Fruit fly (Drosophila melanogaster) whole organism, embryonic: ENCODE results near the gene Fit2.
A peak's percentile ranks its signal among the peaks of the same experiment; 100 is the strongest.

Source experiments
- Asciz ChIP-seq: fragments of 200-800 bp; sonication (Bioruptor generic); optimal IDR thresholded peaks from 2 replicates; lab custom pipeline; 2017; ENCODE audit warnings: missing biosample characterization, mild to moderate bottlenecking, missing genetic modification characterization, missing genetic modification reagents
- C15 ChIP-seq: fragments of 200-800 bp; sonication (Bioruptor generic); IDR thresholded peaks from 3 replicates; pipeline ENCODE4 v1.3.6; 2022; ENCODE audit warnings: missing biosample characterization, missing genetic modification characterization
- CG10147 ChIP-seq: fragments of 200-800 bp; sonication (Bioruptor generic); optimal IDR thresholded peaks from 2 replicates; lab custom pipeline; 2019; ENCODE audit warnings: missing biosample characterization, mild to moderate bottlenecking, missing genetic modification characterization, moderate library complexity
- CG10565 ChIP-seq: fragments of 200-800 bp; sonication (Bioruptor generic); optimal IDR thresholded peaks from 3 replicates; lab custom pipeline; 2016; ENCODE audit warnings: missing biosample characterization, mild to moderate bottlenecking, missing genetic modification characterization
- CG11456 ChIP-seq: fragments of 200-800 bp; sonication (Bioruptor generic); IDR thresholded peaks from 3 replicates; pipeline ENCODE4 v1.3.6; 2022; ENCODE audit warnings: missing biosample characterization, missing genetic modification characterization
- CG12236 ChIP-seq: fragments of 200-800 bp; sonication (Bioruptor generic); optimal IDR thresholded peaks from 2 replicates; lab custom pipeline; 2016; ENCODE audit warnings: missing biosample characterization, missing genetic modification characterization
- CG12299 ChIP-seq: fragments of 200-800 bp; sonication (Bioruptor generic); optimal IDR thresholded peaks from 2 replicates; lab custom pipeline; 2018; ENCODE audit warnings: missing biosample characterization, mild to moderate bottlenecking, missing genetic modification characterization
- CG14014 ChIP-seq: fragments of 200-800 bp; sonication (Bioruptor generic); IDR thresholded peaks from 2 replicates; pipeline ENCODE4 v1.3.6; 2022; ENCODE audit warnings: missing biosample characterization, missing genetic modification characterization
- CG15011 ChIP-seq: fragments of 200-800 bp; sonication (Bioruptor generic); optimal IDR thresholded peaks from 3 replicates; lab custom pipeline; 2018; ENCODE audit warnings: missing biosample characterization, mild to moderate bottlenecking, missing genetic modification characterization
- CG15269 ChIP-seq: fragments of 200-800 bp; sonication (Bioruptor generic); optimal IDR thresholded peaks from 2 replicates; lab custom pipeline; 2018; ENCODE audit warnings: missing biosample characterization, mild to moderate bottlenecking, missing genetic modification characterization, moderate library complexity
- CG1529 ChIP-seq: fragments of 200-800 bp; sonication (Bioruptor generic); optimal IDR thresholded peaks from 3 replicates; lab custom pipeline; 2018; ENCODE audit warnings: missing biosample characterization, missing genetic modification characterization
- CG1603 ChIP-seq: fragments of 200-800 bp; sonication (Bioruptor generic); optimal IDR thresholded peaks from 2 replicates; lab custom pipeline; 2019; ENCODE audit warnings: missing biosample characterization, mild to moderate bottlenecking, missing genetic modification characterization, moderate library complexity
- CG16779 ChIP-seq: fragments of 200-800 bp; sonication (Bioruptor generic); IDR thresholded peaks from 2 replicates; pipeline ENCODE4 v1.3.6; 2022; ENCODE audit warnings: missing biosample characterization, missing genetic modification characterization
- CG17186 ChIP-seq: fragments of 200-800 bp; sonication (Bioruptor generic); optimal IDR thresholded peaks from 3 replicates; lab custom pipeline; 2017; ENCODE audit warnings: missing biosample characterization, missing genetic modification reagents, missing genetic modification characterization
- CG31365 ChIP-seq: fragments of 200-800 bp; sonication (Bioruptor generic); optimal IDR thresholded peaks from 2 replicates; lab custom pipeline; 2018; ENCODE audit warnings: missing biosample characterization, mild to moderate bottlenecking, missing genetic modification characterization
- CG3407 ChIP-seq: fragments of 200-800 bp; sonication (Bioruptor generic); optimal IDR thresholded peaks from 2 replicates; lab custom pipeline; 2018; ENCODE audit warnings: missing biosample characterization, mild to moderate bottlenecking, missing genetic modification characterization
- CG5245 ChIP-seq: fragments of 200-800 bp; sonication (Bioruptor generic); optimal IDR thresholded peaks from 3 replicates; lab custom pipeline; 2016; ENCODE audit warnings: missing biosample characterization, missing genetic modification characterization
- CG6689 ChIP-seq: fragments of 200-800 bp; sonication (Bioruptor generic); IDR thresholded peaks from 2 replicates; pipeline ENCODE4 v1.3.6; 2022; ENCODE audit warnings: missing biosample characterization, missing genetic modification characterization
- CG7372 ChIP-seq: fragments of 200-800 bp; sonication (Bioruptor generic); IDR thresholded peaks from 2 replicates; pipeline ENCODE4 v1.3.6; 2022; ENCODE audit warnings: missing biosample characterization, missing genetic modification characterization
- CG8281 ChIP-seq: fragments of 200-800 bp; sonication (Bioruptor generic); optimal IDR thresholded peaks from 2 replicates; lab custom pipeline; 2018; ENCODE audit warnings: missing biosample characterization, mild to moderate bottlenecking, missing genetic modification characterization, moderate library complexity
- CG8924 ChIP-seq: fragments of 200-800 bp; optimal IDR thresholded peaks from 3 replicates; lab custom pipeline; 2019; ENCODE audit warnings: missing biosample characterization, mild to moderate bottlenecking, missing genetic modification characterization, moderate library complexity
- CTCF ChIP-seq: fragments of 200-800 bp; sonication (Bioruptor generic); optimal IDR thresholded peaks from 2 replicates; lab custom pipeline; 2017; ENCODE audit warnings: missing biosample characterization, mild to moderate bottlenecking, missing genetic modification characterization, moderate library complexity
- Camta ChIP-seq: fragments of 200-800 bp; sonication (Bioruptor generic); optimal IDR thresholded peaks from 2 replicates; lab custom pipeline; 2016; ENCODE audit warnings: missing biosample characterization, missing genetic modification characterization
- Eip74EF ChIP-seq, 2 experiments: fragments of 200-800 bp in 1 of 2; fragments of >200 bp in 1 of 2; sonication (Bioruptor generic) in 1 of 2; optimal IDR thresholded peaks; 2 replicates each; lab custom pipeline; 2017 to 2019; ENCODE audit warnings: missing biosample characterization in 2 of 2, missing genetic modification characterization in 2 of 2, mild to moderate bottlenecking in 1 of 2, moderate library complexity in 1 of 2
- Fer1 ChIP-seq: fragments of 200-800 bp; sonication (Bioruptor generic); optimal IDR thresholded peaks from 2 replicates; lab custom pipeline; 2017; ENCODE audit warnings: missing biosample characterization, mild to moderate bottlenecking, missing genetic modification characterization
- Max ChIP-seq: fragments of 200-800 bp; sonication (Bioruptor generic); optimal IDR thresholded peaks from 2 replicates; lab custom pipeline; 2016; ENCODE audit warnings: missing biosample characterization, mild to moderate bottlenecking, missing genetic modification characterization
- Mes4 ChIP-seq: fragments of 200-800 bp; sonication (Bioruptor generic); optimal IDR thresholded peaks from 2 replicates; lab custom pipeline; 2016; ENCODE audit warnings: missing biosample characterization, missing genetic modification characterization
- NC2α ChIP-seq: fragments of 200-800 bp; sonication (Bioruptor generic); optimal IDR thresholded peaks from 2 replicates; lab custom pipeline; 2016; ENCODE audit warnings: missing biosample characterization, missing genetic modification characterization
- Ptx1 ChIP-seq: fragments of 200-800 bp; sonication (Bioruptor generic); IDR thresholded peaks from 2 replicates; pipeline ENCODE4 v1.3.6; 2022; ENCODE audit warnings: missing biosample characterization, missing genetic modification characterization
- Side ChIP-seq: fragments of 200-800 bp; sonication (Bioruptor generic); optimal IDR thresholded peaks from 2 replicates; lab custom pipeline; 2016; ENCODE audit warnings: missing biosample characterization, missing genetic modification characterization
- Spps ChIP-seq: fragments of 200-800 bp; sonication (Bioruptor generic); optimal IDR thresholded peaks from 2 replicates; lab custom pipeline; 2018; ENCODE audit warnings: missing biosample characterization, mild to moderate bottlenecking, missing genetic modification characterization
- Ssrp ChIP-seq: fragments of 200-800 bp; sonication (Bioruptor generic); optimal IDR thresholded peaks from 2 replicates; lab custom pipeline; 2018; ENCODE audit warnings: missing biosample characterization, mild to moderate bottlenecking, missing genetic modification characterization, moderate library complexity
- bigmax ChIP-seq: fragments of 200-800 bp; sonication (Bioruptor generic); optimal IDR thresholded peaks from 2 replicates; lab custom pipeline; 2018; ENCODE audit warnings: missing biosample characterization, mild to moderate bottlenecking, missing genetic modification characterization
- dmrt11E ChIP-seq: fragments of 200-800 bp; sonication (Bioruptor generic); optimal IDR thresholded peaks from 3 replicates; lab custom pipeline; 2018; ENCODE audit warnings: missing biosample characterization, mild to moderate bottlenecking, missing genetic modification characterization, moderate library complexity
- dysf ChIP-seq: fragments of 200-800 bp; sonication (Bioruptor generic); IDR thresholded peaks from 3 replicates; pipeline ENCODE4 v1.3.6; 2022; ENCODE audit warnings: missing biosample characterization, missing genetic modification characterization
- gcm ChIP-seq: fragments of 200-800 bp; sonication (Bioruptor generic); optimal IDR thresholded peaks from 2 replicates; lab custom pipeline; 2019; ENCODE audit warnings: missing biosample characterization, mild to moderate bottlenecking, missing genetic modification characterization, moderate library complexity
- gem ChIP-seq: fragments of 200-800 bp; sonication (Bioruptor generic); optimal IDR thresholded peaks from 2 replicates; lab custom pipeline; 2019; ENCODE audit warnings: missing biosample characterization, mild to moderate bottlenecking, missing genetic modification characterization, moderate library complexity
- gsb-n ChIP-seq: fragments of 200-800 bp; sonication (Bioruptor generic); optimal IDR thresholded peaks from 3 replicates; lab custom pipeline; 2018; ENCODE audit warnings: missing biosample characterization, mild to moderate bottlenecking, missing genetic modification characterization
- hth ChIP-seq: fragments of >200 bp; optimal IDR thresholded peaks from 2 replicates; lab custom pipeline; 2017; ENCODE audit warnings: inconsistent platforms
- kah ChIP-seq: fragments of 200-800 bp; sonication (Bioruptor generic); optimal IDR thresholded peaks from 2 replicates; lab custom pipeline; 2018; ENCODE audit warnings: missing biosample characterization, mild to moderate bottlenecking, missing genetic modification characterization
- knrl ChIP-seq: fragments of 200-800 bp; sonication (Bioruptor generic); IDR thresholded peaks from 3 replicates; pipeline ENCODE4 v1.3.6; 2022; ENCODE audit warnings: missing biosample characterization, missing genetic modification characterization; ENCODE audit not compliant: partially characterized antibody
- luna ChIP-seq: fragments of 200-800 bp; sonication (Bioruptor generic); optimal IDR thresholded peaks from 2 replicates; lab custom pipeline; 2016; ENCODE audit warnings: missing biosample characterization, missing genetic modification characterization
- pita ChIP-seq: fragments of 200-800 bp; sonication (Bioruptor generic); optimal IDR thresholded peaks from 2 replicates; lab custom pipeline; 2017; ENCODE audit warnings: missing biosample characterization, mild to moderate bottlenecking, missing genetic modification characterization
- scrt ChIP-seq: fragments of 200-800 bp; sonication (Bioruptor generic); optimal IDR thresholded peaks from 2 replicates; lab custom pipeline; 2018; ENCODE audit warnings: missing biosample characterization, mild to moderate bottlenecking, missing genetic modification characterization, moderate library complexity
- sens ChIP-seq: fragments of 200-800 bp; sonication (Bioruptor generic); peaks from one replicate; lab custom pipeline; 2016; ENCODE audit warnings: missing biosample characterization, missing genetic modification characterization
- sug ChIP-seq: fragments of 200-800 bp; optimal IDR thresholded peaks from 2 replicates; lab custom pipeline; 2019; ENCODE audit warnings: missing biosample characterization, mild to moderate bottlenecking, missing genetic modification characterization, moderate library complexity
- tna ChIP-seq: fragments of 200-800 bp; sonication (Bioruptor generic); IDR thresholded peaks from 2 replicates; pipeline ENCODE4 v1.3.6; 2022; ENCODE audit warnings: missing biosample characterization, missing genetic modification characterization; ENCODE audit not compliant: partially characterized antibody
- trem ChIP-seq: fragments of 200-800 bp; optimal IDR thresholded peaks from 3 replicates; lab custom pipeline; 2019; ENCODE audit warnings: missing biosample characterization, mild to moderate bottlenecking, missing genetic modification characterization, moderate library complexity
- tup ChIP-seq: fragments of 200-800 bp; sonication (Bioruptor generic); optimal IDR thresholded peaks from 2 replicates; lab custom pipeline; 2016; ENCODE audit warnings: missing biosample characterization, mild to moderate bottlenecking, missing genetic modification characterization, moderate library complexity
- vvl ChIP-seq: fragments of 200-800 bp; sonication (Bioruptor generic); IDR thresholded peaks from 2 replicates; pipeline ENCODE4 v1.3.6; 2022; ENCODE audit warnings: missing biosample characterization, missing genetic modification characterization

Fit2 gene

DNA sequence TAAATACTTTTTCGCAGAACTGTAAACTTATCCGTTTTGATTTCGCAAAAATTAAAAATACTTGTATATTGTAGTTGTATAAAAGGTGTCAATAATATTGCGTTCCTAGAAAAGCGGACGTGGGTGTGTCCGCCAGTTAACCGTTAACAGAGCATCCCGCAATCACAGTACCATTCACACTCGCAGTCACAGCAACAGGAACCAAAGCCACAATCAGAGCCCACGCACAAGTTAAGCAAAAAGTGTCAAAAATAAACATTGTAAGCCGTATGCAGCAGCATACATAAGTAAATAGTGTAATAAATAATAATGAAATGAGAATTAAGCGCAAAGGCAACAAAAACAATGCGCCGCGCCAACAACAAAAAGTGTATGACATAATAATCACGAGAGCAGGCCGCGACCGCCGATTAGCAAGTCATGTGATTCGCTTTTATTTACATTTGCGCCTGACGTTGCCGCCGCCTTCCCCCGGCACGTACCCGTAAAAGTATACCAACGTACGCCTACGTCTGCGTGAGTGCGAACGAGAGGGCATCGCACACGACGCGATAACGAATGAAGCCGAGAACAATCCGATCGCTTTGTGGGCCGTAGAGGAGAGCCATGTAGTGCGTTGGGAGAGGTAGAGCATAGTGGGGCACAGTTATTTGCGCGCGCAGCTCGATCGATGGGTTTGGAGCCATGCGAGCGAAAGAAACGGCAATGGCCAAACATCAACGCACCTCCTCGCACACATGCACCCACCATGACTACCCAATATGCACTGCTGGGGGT is 14.2 kb upstream of the Fit2 start (continued):
- no peak for TF ChIP-seq CG7372
- TF ChIP-seq sens = peak; percentile 85
- no peak for TF ChIP-seq gsb-n (tag; lab: Kevin White, UChicago)
- peak; percentile 30; the same call in 1 of the 3 replicates for TF ChIP-seq dysf (GFP tag; lab: Robert Waterston, UW)
- TF ChIP-seq luna (GFP tag; lab: Kevin White, UChicago) = no peak
- TF ChIP-seq Max = peak; percentile 41
- TF ChIP-seq Mes4 (GFP tag; lab: Kevin White, UChicago) = no peak
- TF ChIP-seq CG6689 (GFP tag; lab: Robert Waterston, UW) = no peak
- peak; percentile 61 for TF ChIP-seq gem (tag; lab: Kevin White, UChicago)
- TF ChIP-seq CG15011 = no peak
- TF ChIP-seq CG10565 (GFP tag; lab: Kevin White, UChicago) = no peak
- TF ChIP-seq kah = no peak
- peak; percentile 76; the same call in 1 of the 2 replicates for TF ChIP-seq vvl
- TF ChIP-seq dmrt11E = no peak
- no peak for TF ChIP-seq hth (lab: Kevin White, UChicago)
- no peak for TF ChIP-seq pita
- TF ChIP-seq CG3407 (GFP tag; lab: Kevin White, UChicago) = no peak
- TF ChIP-seq CG14014 (GFP tag; lab: Robert Waterston, UW) = peak; percentile 14; the same call in 1 of the 2 replicates
- no peak for TF ChIP-seq CG8281 (tag; lab: Kevin White, UChicago)
- no peak for TF ChIP-seq CG11456 (GFP tag; lab: Robert Waterston, UW)
- TF ChIP-seq Fer1 (GFP tag; lab: Kevin White, UChicago) = peak; percentile 67
- no peak for TF ChIP-seq tup (GFP tag; lab: Kevin White, UChicago)
- TF ChIP-seq bigmax = no peak
- peak; percentile 32 for TF ChIP-seq Asciz
- TF ChIP-seq Side (GFP tag; lab: Kevin White, UChicago) = no peak
- TF ChIP-seq NC2α = no peak
- TF ChIP-seq CG5245 (GFP tag; lab: Kevin White, UChicago) = no peak
- no peak for TF ChIP-seq CG12236 (GFP tag; lab: Kevin White, UChicago)
- TF ChIP-seq CG31365 (tag; lab: Kevin White, UChicago) = no peak
- peak; percentile 35 for TF ChIP-seq CG12299 (tag; lab: Kevin White, UChicago)
- no peak for TF ChIP-seq knrl
- TF ChIP-seq Spps (tag; lab: Kevin White, UChicago) = no peak
- peak; percentile 50 for TF ChIP-seq scrt (GFP tag; lab: Kevin White, UChicago)
- no peak for TF ChIP-seq gcm (GFP tag; lab: Kevin White, UChicago)
- no peak for TF ChIP-seq CG17186 (GFP tag; lab: Kevin White, UChicago)
- TF ChIP-seq CG15269 (tag; lab: Kevin White, UChicago) = peak; percentile 27
- TF ChIP-seq CG1529 (GFP tag; lab: Kevin White, UChicago) = no peak
- no peak for TF ChIP-seq CG10147 (GFP tag; lab: Kevin White, UChicago)
- peak; percentile 34 for TF ChIP-seq CG1603 (tag; lab: Kevin White, UChicago)
- TF ChIP-seq tna = peak; percentile 19; the same call in 1 of the 2 replicates
- no peak for TF ChIP-seq Camta (GFP tag; lab: Kevin White, UChicago)
- TF ChIP-seq Ptx1 (GFP tag; lab: Robert Waterston, UW) = no peak; the same call in 1 of the 2 replicates
- peak; percentile 99 for TF ChIP-seq sug (tag; lab: Kevin White, UChicago)
- peak in 1 of 2 experiments; percentile 48 for TF ChIP-seq Eip74EF (GFP tag; optimal IDR thresholded peaks at IDR 0.05; lab: Kevin White, UChicago)
- no peak for TF ChIP-seq C15 (GFP tag; lab: Robert Waterston, UW)
- TF ChIP-seq trem (tag; lab: Kevin White, UChicago) = no peak
- 0 out of 2 replicates have a peak, but pooled peaks have one; percentile 20 for TF ChIP-seq CG16779
- TF ChIP-seq Ssrp (tag; lab: Kevin White, UChicago) = peak; percentile 52
- TF ChIP-seq CTCF = no peak
- TF ChIP-seq CG8924 (tag; lab: Kevin White, UChicago) = peak; percentile 4
